Fruit fly (Drosophila melanogaster): ENCODE measurements around the gene CG9512.
A peak's percentile ranks its signal among the peaks of the same experiment; 100 is the strongest.

CG9512 gene

dm6 chrX:14950273-14951272, 45.2 kb upstream of the CG9512 start (continued):
- TF ChIP-seq nerfin-1 (tag; optimal IDR thresholded peaks at IDR 0.05) = peak; percentile 97
- TF ChIP-seq yki (optimal IDR thresholded peaks at IDR 0.05) = no peak
- no peak for TF ChIP-seq Tbp (GFP tag; optimal IDR thresholded peaks at IDR 0.05)
- TF ChIP-seq CG8359 (GFP tag; optimal IDR thresholded peaks at IDR 0.05; ENCODE audit: borderline replicate concordance) = peak; percentile 92
- peak; percentile 94 for TF ChIP-seq CG10209 (GFP tag; optimal IDR thresholded peaks at IDR 0.05)
- no peak for TF ChIP-seq CG7928 (GFP tag; optimal IDR thresholded peaks at IDR 0.05)
- peak; percentile 74 for TF ChIP-seq Lim3 (GFP tag; IDR thresholded peaks at IDR 0.05)
- TF ChIP-seq pros (GFP tag; optimal IDR thresholded peaks at IDR 0.05) = peak; percentile 54
- peak; percentile 91 for TF ChIP-seq CG18619 (GFP tag; optimal IDR thresholded peaks at IDR 0.05)
- peak; percentile 97 for TF ChIP-seq CG12391 (tag; optimal IDR thresholded peaks at IDR 0.05)
- TF ChIP-seq grau (tag; optimal IDR thresholded peaks at IDR 0.05) = peak; percentile 95
- 0 out of 2 replicates have a peak, but pooled peaks have one; percentile 33 for TF ChIP-seq Taf1 (GFP tag; IDR thresholded peaks at IDR 0.05)
- TF ChIP-seq CG31224 (GFP tag; IDR thresholded peaks at IDR 0.05) = peak; percentile 64
- no peak for TF ChIP-seq hb (GFP tag; IDR thresholded peaks at IDR 0.05; ENCODE audit: partially characterized antibody)
- peak; percentile 79 for TF ChIP-seq sug (tag; optimal IDR thresholded peaks at IDR 0.05)
- peak; percentile 15; the same call in 1 of the 3 replicates for TF ChIP-seq CG16813 (GFP tag; IDR thresholded peaks at IDR 0.05; ENCODE audit: partially characterized antibody)
- peak; percentile 65 for TF ChIP-seq CG31441 (GFP tag; IDR thresholded peaks at IDR 0.05)
- peak; percentile 93 for TF ChIP-seq Xbp1 (GFP tag; optimal IDR thresholded peaks at IDR 0.05)
- peak; percentile 98 for TF ChIP-seq CG14710 (tag; optimal IDR thresholded peaks at IDR 0.05)
- peak; percentile 58; the same call in 1 of the 3 replicates for TF ChIP-seq Opbp (GFP tag; IDR thresholded peaks at IDR 0.05; ENCODE audit: partially characterized antibody)
- TF ChIP-seq CG14860 (GFP tag; IDR thresholded peaks at IDR 0.05; ENCODE audit: partially characterized antibody) = no peak
- TF ChIP-seq Myb (GFP tag; optimal IDR thresholded peaks at IDR 0.05) = peak; percentile 36
- peak; percentile 93 for TF ChIP-seq CG17328 (GFP tag; IDR thresholded peaks at IDR 0.05)
- peak; percentile 60; the same call in 1 of the 2 replicates for TF ChIP-seq bowl (GFP tag; IDR thresholded peaks at IDR 0.05)
- TF ChIP-seq Hr39 (optimal IDR thresholded peaks at IDR 0.05) = no peak
- peak; percentile 83 for TF ChIP-seq ind (GFP tag; optimal IDR thresholded peaks at IDR 0.05)
- no peak for TF ChIP-seq h (optimal IDR thresholded peaks at IDR 0.05)
- peak; percentile 63 for TF ChIP-seq HLHmδ (GFP tag; optimal IDR thresholded peaks at IDR 0.05)
- peak; percentile 90 for TF ChIP-seq CG17385 (GFP tag; optimal IDR thresholded peaks at IDR 0.05)
- peak; percentile 71 for TF ChIP-seq HLH54F (GFP tag; optimal IDR thresholded peaks at IDR 0.05)
- TF ChIP-seq Dp (GFP tag; optimal IDR thresholded peaks at IDR 0.05) = no peak
- peak; percentile 80 for TF ChIP-seq Atf3 (GFP tag; optimal IDR thresholded peaks at IDR 0.05)
- TF ChIP-seq ttk (GFP tag; IDR thresholded peaks at IDR 0.05) = peak; percentile 87
- TF ChIP-seq CG17361 (GFP tag; IDR thresholded peaks at IDR 0.05) = peak; percentile 99
- TF ChIP-seq CG4617 (GFP tag; optimal IDR thresholded peaks at IDR 0.05; ENCODE audit: borderline replicate concordance) = peak; percentile 83
- TF ChIP-seq CG4360 (GFP tag; IDR thresholded peaks at IDR 0.05) = peak; percentile 81
- peak; percentile 67 for TF ChIP-seq CG9215 (GFP tag; IDR thresholded peaks at IDR 0.05)
- TF ChIP-seq Drgx (GFP tag; IDR thresholded peaks at IDR 0.05) = peak; percentile 97
- peak; percentile 58 for TF ChIP-seq CG4854 (GFP tag; optimal IDR thresholded peaks at IDR 0.05)
- TF ChIP-seq cato (GFP tag; optimal IDR thresholded peaks at IDR 0.05; ENCODE audit: borderline replicate concordance) = peak; percentile 89
- peak; percentile 79 for TF ChIP-seq bab2 (GFP tag; optimal IDR thresholded peaks at IDR 0.05)
- TF ChIP-seq inv (GFP tag; IDR thresholded peaks at IDR 0.05; ENCODE audit: partially characterized antibody) = no peak
- TF ChIP-seq aop (GFP tag; IDR thresholded peaks at IDR 0.05) = 0 out of 2 replicates have a peak, but pooled peaks have one; percentile 25
- TF ChIP-seq kni (GFP tag; optimal IDR thresholded peaks at IDR 0.05) = peak; percentile 90
- TF ChIP-seq Atf6 (GFP tag; IDR thresholded peaks at IDR 0.05) = peak; percentile 79; the same call in 1 of the 2 replicates
- TF ChIP-seq eve (GFP tag; optimal IDR thresholded peaks at IDR 0.05) = peak; percentile 83 to 98
- TF ChIP-seq da (GFP tag; optimal IDR thresholded peaks at IDR 0.05) = peak; percentile 36
- TF ChIP-seq schlank (tag; optimal IDR thresholded peaks at IDR 0.05) = no peak
